Worm (Caenorhabditis elegans): ENCODE results near the gene pha-4.

pha-4 gene

DNA sequence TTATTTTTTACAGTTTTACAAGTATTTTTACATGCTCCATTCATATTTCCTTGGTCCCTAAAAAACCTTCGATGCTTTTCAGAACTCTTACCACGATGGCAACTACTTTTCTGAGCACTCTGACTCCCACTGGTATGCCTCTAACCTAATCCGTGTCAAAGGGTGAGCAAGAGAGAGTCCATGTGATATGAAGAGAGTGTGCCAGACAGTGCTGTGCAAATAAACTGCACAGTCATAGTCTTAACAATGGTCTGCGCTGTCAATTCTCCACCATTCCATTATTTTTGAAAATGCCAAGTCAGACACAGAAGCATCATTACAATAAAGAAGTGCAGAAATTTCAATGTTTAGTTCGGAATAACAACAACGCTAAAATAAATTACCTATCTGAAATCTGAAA lies 7.6 kb upstream of the pha-4 start:
- TF ChIP-seq ztf-29 (GFP tag; IDR thresholded peaks at IDR 0.05) = no peak
- no peak for TF ChIP-seq T22C8.4 (GFP tag; IDR thresholded peaks at IDR 0.05)
- TF ChIP-seq cog-1 (tag; optimal IDR thresholded peaks at IDR 0.05) = no peak
- no peak for TF ChIP-seq med-1 (GFP tag; optimal IDR thresholded peaks at IDR 0.05; ENCODE audit: insufficient read depth)
- TF ChIP-seq klf-2 (GFP tag; conservative IDR thresholded peaks at IDR 0.05) = no peak
- no peak for TF ChIP-seq flt-1 (GFP tag; IDR thresholded peaks at IDR 0.05)
- TF ChIP-seq ref-1 (GFP tag; conservative IDR thresholded peaks at IDR 0.05) = no peak
- no peak for TF ChIP-seq tab-1 (GFP tag; IDR thresholded peaks at IDR 0.05)
- TF ChIP-seq ztf-23 (GFP tag; IDR thresholded peaks at IDR 0.05) = no peak

DNA sequence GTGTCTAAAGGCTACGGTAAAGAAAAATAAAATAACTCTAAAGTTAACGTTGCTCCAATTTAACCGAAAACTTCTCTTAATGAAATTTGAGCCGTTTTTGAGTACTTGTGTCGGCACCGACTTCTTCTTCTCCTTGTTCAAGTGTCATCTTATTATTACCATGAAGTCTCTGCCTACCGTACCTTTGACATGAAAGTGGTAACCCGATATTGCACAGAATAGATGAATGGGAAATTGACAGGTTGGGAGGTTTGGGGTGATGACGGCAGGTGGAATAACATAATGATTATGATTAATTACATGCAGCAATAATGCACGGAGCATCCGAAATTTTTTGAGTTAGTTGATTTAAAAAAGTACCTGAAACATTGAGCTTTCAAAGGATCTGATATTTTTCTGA lies 6.0 kb upstream of the pha-4 start:
- TF ChIP-seq tab-1 (GFP tag; IDR thresholded peaks at IDR 0.05) = no peak
- TF ChIP-seq T22C8.4 (GFP tag; IDR thresholded peaks at IDR 0.05) = no peak
- no peak for TF ChIP-seq cog-1 (tag; optimal IDR thresholded peaks at IDR 0.05)
- TF ChIP-seq ztf-23 (GFP tag; IDR thresholded peaks at IDR 0.05) = no peak

DNA sequence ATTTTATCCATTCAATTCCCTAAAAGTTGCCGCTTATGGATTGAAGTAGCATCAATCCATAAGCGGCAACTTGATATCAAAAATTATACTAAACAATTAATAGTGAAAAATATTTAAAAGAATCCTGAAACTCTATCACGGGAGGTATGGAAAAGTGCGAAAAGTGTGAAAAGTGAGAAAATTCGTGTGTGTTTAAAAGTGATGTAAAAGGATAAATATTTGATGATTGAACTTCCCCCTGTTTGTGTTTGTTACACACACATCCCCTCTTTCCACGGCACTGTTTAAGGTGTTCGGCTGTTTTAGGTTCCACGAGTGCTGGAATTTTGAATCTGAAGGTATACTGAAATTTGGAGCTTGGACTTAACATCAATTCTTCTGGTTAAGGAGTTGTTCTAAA lies 4.9 kb upstream of the pha-4 start:
- TF ChIP-seq med-1 (GFP tag; optimal IDR thresholded peaks at IDR 0.05; ENCODE audit: insufficient read depth) (no peak), ztf-23 (GFP tag; IDR thresholded peaks at IDR 0.05) (no peak), cog-1 (tag; optimal IDR thresholded peaks at IDR 0.05) (no peak)

DNA sequence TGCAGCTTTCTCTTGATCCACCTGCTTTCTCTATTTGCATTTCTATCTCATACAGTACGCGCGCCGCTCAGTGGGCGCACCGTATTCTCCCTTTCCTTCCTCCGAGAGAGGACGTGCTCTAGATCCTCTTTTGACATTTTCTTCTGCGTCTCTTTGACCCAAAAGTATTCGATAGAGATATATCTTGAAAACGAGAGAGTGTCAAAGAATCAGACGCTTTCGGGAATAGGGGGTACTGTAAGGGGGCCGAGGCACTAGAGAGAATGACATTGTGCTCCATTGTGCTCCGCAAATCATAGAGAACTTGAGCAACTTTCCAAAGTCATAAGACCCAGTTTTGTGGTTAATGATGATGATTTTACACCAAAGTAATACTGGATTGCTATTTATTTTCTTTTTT lies 3.8 kb upstream of the pha-4 start:
- TF ChIP-seq ref-1 (GFP tag; conservative IDR thresholded peaks at IDR 0.05) (no peak), med-1 (GFP tag; optimal IDR thresholded peaks at IDR 0.05; ENCODE audit: insufficient read depth) (no peak), T22C8.4 (GFP tag; IDR thresholded peaks at IDR 0.05) (no peak), ztf-23 (GFP tag; IDR thresholded peaks at IDR 0.05) (no peak), flt-1 (GFP tag; IDR thresholded peaks at IDR 0.05) (no peak), klf-2 (GFP tag; conservative IDR thresholded peaks at IDR 0.05) (no peak), ztf-29 (GFP tag; IDR thresholded peaks at IDR 0.05) (no peak), cog-1 (tag; optimal IDR thresholded peaks at IDR 0.05) (no peak)

DNA sequence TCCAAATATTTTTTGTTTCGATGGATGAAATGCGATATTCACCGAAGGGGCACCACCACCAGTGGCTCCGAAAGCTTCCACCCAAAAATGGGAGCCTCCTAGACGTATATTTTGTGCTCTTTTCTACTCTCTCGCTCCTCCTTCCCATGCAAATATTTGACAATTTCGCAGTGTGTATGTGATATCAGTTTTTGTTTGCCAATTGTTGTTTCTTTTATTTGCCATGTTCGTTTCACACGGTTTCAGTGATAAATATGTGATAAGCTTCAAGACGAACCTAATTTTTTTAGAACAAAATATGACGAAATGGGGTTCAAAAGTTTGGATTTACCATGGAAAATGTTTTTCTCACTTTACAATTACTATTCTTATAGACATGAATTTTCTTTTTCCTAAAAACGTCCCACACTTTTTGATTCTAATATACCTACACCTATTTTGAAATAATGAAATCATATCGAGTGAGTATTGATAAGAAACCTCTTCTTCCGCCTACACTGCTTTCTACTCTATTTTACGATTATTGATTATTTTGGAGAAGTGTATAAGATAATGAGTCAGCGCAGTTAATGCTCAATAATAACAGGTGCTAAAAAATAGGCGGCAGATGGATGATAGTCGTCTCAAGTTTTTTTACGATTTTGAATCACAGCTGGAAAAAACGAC lies 1.1 kb downstream of the pha-4 start:
- TF ChIP-seq cog-1 (tag; optimal IDR thresholded peaks at IDR 0.05) (no peak), ref-1 (GFP tag; conservative IDR thresholded peaks at IDR 0.05) (no peak), flt-1 (GFP tag; IDR thresholded peaks at IDR 0.05) (no peak), med-1 (GFP tag; optimal IDR thresholded peaks at IDR 0.05; ENCODE audit: insufficient read depth) (no peak), ztf-23 (GFP tag; IDR thresholded peaks at IDR 0.05) (no peak), klf-2 (GFP tag; conservative IDR thresholded peaks at IDR 0.05) (no peak), ztf-29 (GFP tag; IDR thresholded peaks at IDR 0.05) (no peak), tab-1 (GFP tag; IDR thresholded peaks at IDR 0.05) (no peak), T22C8.4 (GFP tag; IDR thresholded peaks at IDR 0.05) (no peak)

DNA sequence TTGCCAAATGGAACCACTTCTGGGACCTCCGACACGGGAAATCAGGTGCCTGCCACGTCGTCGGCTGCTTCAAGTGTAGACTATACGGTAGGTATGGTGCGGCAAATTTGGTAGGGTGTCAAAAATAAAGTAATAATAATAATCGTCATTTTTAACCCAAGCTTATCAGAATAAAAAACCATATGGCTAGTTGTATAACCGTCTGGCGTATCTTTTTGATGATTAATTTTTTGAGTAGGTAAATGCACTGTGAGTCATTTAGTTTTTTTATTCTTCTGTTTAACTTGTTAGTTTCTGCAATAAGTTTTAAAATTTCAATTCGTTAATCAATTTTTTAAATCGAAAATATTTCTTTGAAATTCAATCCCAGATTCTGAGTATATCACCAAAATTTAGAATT lies 2.6 kb downstream of the pha-4 start:
- TF ChIP-seq ztf-23 (GFP tag; IDR thresholded peaks at IDR 0.05) = no peak
- TF ChIP-seq flt-1 (GFP tag; IDR thresholded peaks at IDR 0.05) = no peak
- no peak for TF ChIP-seq ref-1 (GFP tag; conservative IDR thresholded peaks at IDR 0.05)

DNA sequence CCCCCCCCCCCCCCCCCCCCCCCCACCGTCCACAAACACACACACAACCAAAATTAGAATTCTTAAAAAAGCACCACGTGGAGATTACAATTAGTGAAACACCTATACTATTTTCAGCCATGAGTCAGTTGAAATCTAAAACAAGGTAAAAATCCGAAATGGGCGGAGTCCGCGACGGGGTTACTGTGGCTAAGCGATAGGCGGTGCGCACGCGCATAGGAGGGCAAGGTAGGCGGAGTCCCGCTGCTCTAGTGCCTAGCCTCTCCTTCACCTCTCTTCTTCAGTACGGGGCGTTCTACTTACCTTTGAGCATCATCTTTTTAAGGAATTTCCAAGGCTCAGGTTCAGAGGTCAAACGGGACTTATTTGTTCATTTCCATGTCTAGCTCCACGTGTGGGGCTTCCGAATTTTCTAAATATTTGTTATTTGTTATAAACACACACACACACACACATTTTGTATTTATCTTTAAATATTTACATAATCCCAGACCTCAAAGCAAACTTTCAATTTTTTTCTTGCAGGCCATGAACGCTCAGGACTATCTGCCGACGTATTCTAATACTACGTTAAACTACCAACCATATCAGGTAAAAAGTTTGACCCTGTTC lies 3.6 kb downstream of the pha-4 start:
- TF ChIP-seq T22C8.4 (GFP tag; IDR thresholded peaks at IDR 0.05) = no peak
- TF ChIP-seq ztf-23 (GFP tag; IDR thresholded peaks at IDR 0.05) = no peak
- no peak for TF ChIP-seq ztf-29 (GFP tag; IDR thresholded peaks at IDR 0.05)
- TF ChIP-seq med-1 (GFP tag; optimal IDR thresholded peaks at IDR 0.05; ENCODE audit: insufficient read depth) = no peak
- TF ChIP-seq flt-1 (GFP tag; IDR thresholded peaks at IDR 0.05) = no peak
- no peak for TF ChIP-seq tab-1 (GFP tag; IDR thresholded peaks at IDR 0.05)
- no peak for TF ChIP-seq klf-2 (GFP tag; conservative IDR thresholded peaks at IDR 0.05)
- TF ChIP-seq cog-1 (tag; optimal IDR thresholded peaks at IDR 0.05) = no peak
- no peak for TF ChIP-seq ref-1 (GFP tag; conservative IDR thresholded peaks at IDR 0.05)

DNA sequence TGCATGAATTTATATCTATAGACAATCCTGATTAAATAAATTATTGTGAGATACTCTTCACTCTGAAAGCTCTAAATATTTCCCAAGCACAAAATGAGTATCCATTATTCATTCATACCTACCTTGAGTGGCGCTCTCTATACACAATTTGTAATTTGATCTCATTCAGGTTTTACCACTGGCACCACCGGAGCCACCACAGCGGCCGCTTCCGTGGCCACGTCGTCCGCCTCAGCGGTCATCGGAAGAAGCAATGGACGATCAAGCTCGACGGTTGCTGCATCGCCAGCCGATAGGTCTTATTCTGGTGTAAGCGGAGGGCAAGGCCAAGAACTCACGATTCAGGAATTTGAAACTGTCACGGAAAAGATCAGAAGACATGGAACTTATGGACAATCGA lies 4.4 kb downstream of the pha-4 start:
- TF ChIP-seq ztf-29 (GFP tag; IDR thresholded peaks at IDR 0.05) = no peak
- TF ChIP-seq klf-2 (GFP tag; conservative IDR thresholded peaks at IDR 0.05) = no peak
- no peak for TF ChIP-seq tab-1 (GFP tag; IDR thresholded peaks at IDR 0.05)
- no peak for TF ChIP-seq ref-1 (GFP tag; conservative IDR thresholded peaks at IDR 0.05)
- TF ChIP-seq flt-1 (GFP tag; IDR thresholded peaks at IDR 0.05) = no peak
- no peak for TF ChIP-seq T22C8.4 (GFP tag; IDR thresholded peaks at IDR 0.05)
- no peak for TF ChIP-seq ztf-23 (GFP tag; IDR thresholded peaks at IDR 0.05)
- no peak for TF ChIP-seq cog-1 (tag; optimal IDR thresholded peaks at IDR 0.05)
- TF ChIP-seq med-1 (GFP tag; optimal IDR thresholded peaks at IDR 0.05; ENCODE audit: insufficient read depth) = no peak

DNA sequence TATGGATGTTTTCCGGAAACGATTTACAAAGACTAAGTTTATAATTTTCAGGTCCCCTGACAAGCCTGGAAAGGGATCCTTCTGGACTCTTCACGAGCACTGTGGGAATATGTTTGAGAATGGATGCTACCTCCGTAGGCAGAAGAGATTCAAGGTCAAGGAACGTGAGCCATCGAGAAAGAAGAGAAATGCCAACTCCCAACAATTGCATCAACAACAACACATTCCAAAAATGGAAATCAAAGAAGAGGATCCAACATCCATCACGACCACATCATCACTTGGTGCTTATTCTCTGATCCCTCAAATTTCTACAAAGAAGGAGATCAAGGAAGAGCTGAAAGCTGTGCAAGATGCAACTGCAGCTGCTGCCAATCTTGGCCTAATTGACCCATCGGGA lies 5.3 kb downstream of the pha-4 start:
- TF ChIP-seq med-1 (GFP tag; optimal IDR thresholded peaks at IDR 0.05; ENCODE audit: insufficient read depth) (no peak), ztf-29 (GFP tag; IDR thresholded peaks at IDR 0.05) (no peak), ref-1 (GFP tag; conservative IDR thresholded peaks at IDR 0.05) (no peak), T22C8.4 (GFP tag; IDR thresholded peaks at IDR 0.05) (no peak), klf-2 (GFP tag; conservative IDR thresholded peaks at IDR 0.05) (no peak), cog-1 (tag; optimal IDR thresholded peaks at IDR 0.05) (no peak), flt-1 (GFP tag; IDR thresholded peaks at IDR 0.05) (no peak), tab-1 (GFP tag; IDR thresholded peaks at IDR 0.05) (no peak), ztf-23 (GFP tag; IDR thresholded peaks at IDR 0.05) (no peak)

DNA sequence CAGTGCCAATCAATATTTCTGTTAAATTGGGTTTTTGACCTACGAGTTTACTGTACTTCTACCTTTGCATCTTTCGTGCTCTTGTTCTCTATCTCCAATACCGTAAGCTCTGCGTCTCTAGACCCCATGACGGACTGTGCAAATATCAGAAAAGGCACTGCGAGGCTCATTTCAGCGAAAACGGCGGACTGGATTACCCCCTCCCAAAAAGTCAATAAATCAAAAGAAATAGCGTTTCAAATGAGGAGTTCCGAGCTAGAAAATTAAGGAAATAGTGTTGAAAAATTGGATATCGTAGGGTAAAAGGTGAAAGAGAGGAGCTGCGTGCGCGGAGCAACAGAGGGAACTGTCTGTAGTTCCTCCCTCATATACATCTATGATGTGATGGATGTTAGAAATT lies 8.9 kb downstream of the pha-4 start:
- TF ChIP-seq tab-1 (GFP tag; IDR thresholded peaks at IDR 0.05) (no peak), cog-1 (tag; optimal IDR thresholded peaks at IDR 0.05) (no peak), flt-1 (GFP tag; IDR thresholded peaks at IDR 0.05) (no peak), med-1 (GFP tag; optimal IDR thresholded peaks at IDR 0.05; ENCODE audit: insufficient read depth) (no peak), ztf-29 (GFP tag; IDR thresholded peaks at IDR 0.05) (no peak), T22C8.4 (GFP tag; IDR thresholded peaks at IDR 0.05) (no peak), ztf-23 (GFP tag; IDR thresholded peaks at IDR 0.05) (no peak), ref-1 (GFP tag; conservative IDR thresholded peaks at IDR 0.05) (no peak), klf-2 (GFP tag; conservative IDR thresholded peaks at IDR 0.05) (no peak)
